Worm (Caenorhabditis elegans) whole organism, L2 larva: ENCODE data around the gene Y6D1A.2.

Source experiments
- lin-39 ChIP-seq: fragments of 150-350 bp; optimal IDR thresholded peaks from 2 replicates; lab custom pipeline; 2014; ENCODE audit warnings: missing biosample characterization, missing genetic modification reagents, missing genetic modification characterization
- lsy-2 ChIP-seq, 2 experiments: fragments of 150-350 bp in 1 of 2; sonication (generic microtip) in 1 of 2; optimal IDR thresholded peaks; 2 replicates each; lab custom pipeline; 2014 to 2017; ENCODE audit warnings: missing biosample characterization in 2 of 2, missing genetic modification characterization in 2 of 2
- nhr-11 ChIP-seq: fragments of 150-350 bp; optimal IDR thresholded peaks from 2 replicates; lab custom pipeline; 2014; ENCODE audit warnings: missing biosample characterization, missing genetic modification characterization
- nhr-129 ChIP-seq: fragments of 150-350 bp; optimal IDR thresholded peaks from 2 replicates; lab custom pipeline; 2014; ENCODE audit warnings: missing biosample characterization, missing genetic modification characterization
- skn-1 ChIP-seq: sonication (generic microtip); optimal IDR thresholded peaks from 2 replicates; lab custom pipeline; 2017; ENCODE audit warnings: missing biosample characterization, missing genetic modification characterization
- snpc-4 ChIP-seq: fragments of 150-350 bp; optimal IDR thresholded peaks from 2 replicates; lab custom pipeline; 2014; ENCODE audit warnings: missing biosample characterization, missing genetic modification characterization

- TF ChIP-seq lsy-2 (tag; optimal IDR thresholded peaks at IDR 0.05; lab: Kevin White, UChicago) (no peak), skn-1 (tag; lab: Kevin White, UChicago) (no peak), snpc-4 (tag; lab: Kevin White, UChicago) (no peak), lin-39 (tag; lab: Kevin White, UChicago) (no peak), nhr-11 (tag; lab: Kevin White, UChicago) (no peak), nhr-129 (tag; lab: Kevin White, UChicago) (no peak)
These were observed 23.7 kb upstream of the Y6D1A.2 start for ce11 chrII:11843441-11843840.
